Worm (Caenorhabditis elegans) whole organism, early embryonic: ENCODE measurements around the gene msp-77.

Experiments used
- F13C5.2 ChIP-seq: sonication (generic microtip); optimal IDR thresholded peaks from 2 replicates; lab custom pipeline; 2017; ENCODE audit warnings: mild to moderate bottlenecking, missing genetic modification characterization, inconsistent platforms, missing compliant biosample characterization
- ama-1 ChIP-seq: fragments of 150-350 bp; optimal IDR thresholded peaks from 2 replicates; lab custom pipeline; 2014
- ceh-13 ChIP-seq: fragments of 200-800 bp; sonication (Bioruptor generic); optimal IDR thresholded peaks from 2 replicates; lab custom pipeline; 2018; ENCODE audit warnings: mild to moderate bottlenecking, missing genetic modification characterization, missing compliant biosample characterization
- ceh-36 ChIP-seq: sonication (generic microtip); optimal IDR thresholded peaks from 2 replicates; lab custom pipeline; 2016; ENCODE audit warnings: missing genetic modification characterization, inconsistent platforms, missing compliant biosample characterization
- ets-7 ChIP-seq: sonication (generic microtip); optimal IDR thresholded peaks from 2 replicates; lab custom pipeline; 2016; ENCODE audit warnings: missing genotype, missing genetic modification characterization, missing compliant biosample characterization
- flt-1 ChIP-seq: fragments of 200-800 bp; sonication (Bioruptor generic); IDR thresholded peaks from 2 replicates; pipeline ENCODE4 v1.3.6; 2022; ENCODE audit warnings: missing genetic modification characterization, missing compliant biosample characterization
- hmbx-1 ChIP-seq: sonication (generic microtip); optimal IDR thresholded peaks from 2 replicates; lab custom pipeline; 2016; ENCODE audit warnings: mild to moderate bottlenecking, missing genetic modification characterization, missing compliant biosample characterization
- pes-1 ChIP-seq: fragments of 200-800 bp; sonication (Bioruptor generic); IDR thresholded peaks from 2 replicates; pipeline ENCODE4 v1.3.6; 2022; ENCODE audit warnings: missing genetic modification reagents, missing genetic modification characterization, missing compliant biosample characterization
- sea-1 ChIP-seq: fragments of 200-800 bp; sonication (Bioruptor generic); conservative IDR thresholded peaks from 2 replicates; pipeline ENCODE4 v1.3.6; 2022; ENCODE audit warnings: missing genetic modification characterization, missing compliant biosample characterization
- tbx-11 ChIP-seq: fragments of 200-800 bp; sonication (Bioruptor generic); IDR thresholded peaks from 2 replicates; pipeline ENCODE4 v1.3.6; 2022; ENCODE audit warnings: missing genetic modification characterization, missing compliant biosample characterization
- tbx-37 ChIP-seq: fragments of 200-800 bp; sonication (Bioruptor generic); conservative IDR thresholded peaks from 2 replicates; pipeline ENCODE4 v1.3.6; 2022; ENCODE audit warnings: missing genetic modification reagents, missing genetic modification characterization, missing compliant biosample characterization
- tra-4 ChIP-seq: sonication (generic microtip); optimal IDR thresholded peaks from 2 replicates; lab custom pipeline; 2017; ENCODE audit warnings: missing genetic modification characterization, missing compliant biosample characterization

DNA sequence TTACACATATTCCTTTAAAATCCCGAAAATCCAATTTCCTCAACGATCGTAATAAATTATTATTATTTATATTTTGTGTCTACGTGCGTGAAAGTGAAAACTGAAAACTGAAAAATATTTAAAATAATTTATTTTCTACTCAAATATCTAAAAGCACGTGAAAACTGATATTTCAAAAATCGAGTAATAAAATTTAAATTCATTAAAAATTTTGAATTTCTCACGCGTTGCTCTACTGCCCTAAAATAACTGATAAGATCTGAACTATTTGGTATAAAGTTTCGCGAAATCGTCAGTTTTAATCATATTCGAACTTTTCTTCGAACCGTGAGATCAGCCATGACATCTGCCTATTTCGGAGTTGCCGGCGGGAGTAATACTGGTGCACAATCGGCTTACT, 42.2 kb upstream of the msp-77 start, which contains the start of gene ssq-1:
- no peak for TF ChIP-seq ceh-36 (tag; lab: Kevin White, UChicago)
- no peak for TF ChIP-seq flt-1 (GFP tag; lab: Robert Waterston, UW)
- no peak for TF ChIP-seq pes-1
- TF ChIP-seq tbx-11 (GFP tag; lab: Robert Waterston, UW), result no peak
- TF ChIP-seq sea-1 (GFP tag; lab: Robert Waterston, UW), result no peak
- TF ChIP-seq hmbx-1 (tag; lab: Kevin White, UChicago), result no peak
- no peak for TF ChIP-seq ama-1 (lab: Kevin White, UChicago)
- no peak for TF ChIP-seq tra-4 (tag; lab: Kevin White, UChicago)
- TF ChIP-seq tbx-37 (GFP tag; lab: Robert Waterston, UW), result no peak
- TF ChIP-seq F13C5.2, result no peak
- no peak for TF ChIP-seq ets-7 (tag; lab: Kevin White, UChicago)
- TF ChIP-seq ceh-13 (GFP tag; lab: Kevin White, UChicago), result no peak
